Worm (Caenorhabditis elegans) whole organism, young adult: ENCODE results near the gene sdf-9.

Experiments used
- B0035.1 ChIP-seq: sonication (generic microtip); optimal IDR thresholded peaks from 2 replicates; lab custom pipeline; 2016; ENCODE audit warnings: missing genetic modification characterization, mild to moderate bottlenecking, missing compliant biosample characterization, missing genotype, missing genetic modification reagents
- F10E7.11 ChIP-seq: sonication (generic microtip); optimal IDR thresholded peaks from 2 replicates; lab custom pipeline; 2017; ENCODE audit warnings: mild to moderate bottlenecking, missing genetic modification characterization, moderate library complexity, missing compliant biosample characterization
- F39B2.1 ChIP-seq: fragments of 200-800 bp; sonication (Bioruptor generic); IDR thresholded peaks from 2 replicates; pipeline ENCODE4 v1.3.6; 2022; ENCODE audit warnings: missing genetic modification reagents, missing genetic modification characterization, missing compliant biosample characterization
- F52B5.7 ChIP-seq: sonication (generic microtip); optimal IDR thresholded peaks from 2 replicates; lab custom pipeline; 2016; ENCODE audit warnings: mild to moderate bottlenecking, missing genetic modification characterization, missing compliant biosample characterization
- T07F8.4 ChIP-seq: sonication (generic microtip); optimal IDR thresholded peaks from 2 replicates; lab custom pipeline; 2016; ENCODE audit warnings: mild to moderate bottlenecking, missing genetic modification characterization, moderate library complexity, missing compliant biosample characterization
- Y53G8AR.9 ChIP-seq: fragments of 200-800 bp; sonication (Bioruptor generic); conservative IDR thresholded peaks from 2 replicates; pipeline ENCODE4 v1.3.6; 2022; ENCODE audit warnings: missing genetic modification reagents, missing genetic modification characterization, missing compliant biosample characterization
- Y56A3A.18 ChIP-seq: fragments of 200-800 bp; sonication (Bioruptor generic); IDR thresholded peaks from 2 replicates; pipeline ENCODE4 v1.3.6; 2022; ENCODE audit warnings: missing genetic modification reagents, missing genetic modification characterization, missing compliant biosample characterization
- atf-7 ChIP-seq: sonication (generic microtip); optimal IDR thresholded peaks from 2 replicates; lab custom pipeline; 2017; ENCODE audit warnings: mild to moderate bottlenecking, missing genetic modification characterization, missing compliant biosample characterization
- bed-2 ChIP-seq: fragments of 200-800 bp; sonication (Bioruptor generic); IDR thresholded peaks from 2 replicates; pipeline ENCODE4 v1.3.6; 2022; ENCODE audit warnings: missing genetic modification reagents, missing genetic modification characterization, missing compliant biosample characterization
- cebp-1 ChIP-seq, 2 experiments: fragments of 200-800 bp in 1 of 2; sonication (Bioruptor generic) in 1 of 2; sonication (generic microtip) in 1 of 2; IDR thresholded peaks in 1 of 2; optimal IDR thresholded peaks in 1 of 2; 2 replicates each; pipeline versions ENCODE4 v1.3.6 to Lab custom; 2017 to 2022; ENCODE audit warnings: missing compliant biosample characterization in 2 of 2, missing genetic modification characterization in 2 of 2, mild to moderate bottlenecking in 1 of 2, missing genetic modification reagents in 1 of 2, moderate library complexity in 1 of 2
- ceh-58 ChIP-seq: fragments of 200-800 bp; sonication (Bioruptor generic); IDR thresholded peaks from 2 replicates; pipeline ENCODE4 v1.3.6; 2022; ENCODE audit warnings: missing genetic modification characterization, missing compliant biosample characterization
- ceh-79 ChIP-seq: sonication (generic microtip); optimal IDR thresholded peaks from 2 replicates; lab custom pipeline; 2017; ENCODE audit warnings: mild to moderate bottlenecking, missing genetic modification characterization, missing compliant biosample characterization
- chd-7 ChIP-seq: sonication (generic microtip); optimal IDR thresholded peaks from 2 replicates; lab custom pipeline; 2016; ENCODE audit warnings: mild to moderate bottlenecking, missing genetic modification characterization, moderate library complexity, missing compliant biosample characterization
- die-1 ChIP-seq: sonication (generic microtip); optimal IDR thresholded peaks from 2 replicates; lab custom pipeline; 2016; ENCODE audit warnings: missing genotype, mild to moderate bottlenecking, missing genetic modification characterization, missing compliant biosample characterization
- dpff-1 ChIP-seq: sonication (generic microtip); optimal IDR thresholded peaks from 2 replicates; lab custom pipeline; 2017; ENCODE audit warnings: mild to moderate bottlenecking, missing genetic modification characterization, missing compliant biosample characterization
- egl-18 ChIP-seq: fragments of 200-800 bp; sonication (Bioruptor generic); IDR thresholded peaks from 2 replicates; pipeline ENCODE4 v1.3.6; 2022; ENCODE audit warnings: missing genetic modification reagents, missing genetic modification characterization, missing compliant biosample characterization
- egrh-3 ChIP-seq: fragments of 200-800 bp; sonication (Bioruptor generic); IDR thresholded peaks from 2 replicates; pipeline ENCODE4 v1.3.6; 2022; ENCODE audit warnings: missing genetic modification reagents, missing genetic modification characterization, missing compliant biosample characterization
- hlh-12 ChIP-seq: sonication (generic microtip); optimal IDR thresholded peaks from 2 replicates; lab custom pipeline; 2016; ENCODE audit warnings: missing genetic modification characterization, missing compliant biosample characterization
- lag-1 ChIP-seq: fragments of 200-800 bp; sonication (Bioruptor generic); IDR thresholded peaks from 2 replicates; pipeline ENCODE4 v1.3.6; 2022; ENCODE audit warnings: missing genetic modification reagents, missing genetic modification characterization, missing compliant biosample characterization
- let-607 ChIP-seq, 2 experiments: fragments of 200-800 bp in 1 of 2; sonication (Bioruptor generic) in 1 of 2; sonication (generic microtip) in 1 of 2; optimal IDR thresholded peaks; 2 replicates each; lab custom pipeline; 2016 to 2018; ENCODE audit warnings: mild to moderate bottlenecking in 2 of 2, missing compliant biosample characterization in 2 of 2, missing genetic modification characterization in 2 of 2, moderate library complexity in 2 of 2, missing genotype in 1 of 2
- lin-54 ChIP-seq: fragments of 200-800 bp; sonication (Bioruptor generic); optimal IDR thresholded peaks from 2 replicates; lab custom pipeline; 2018; ENCODE audit warnings: mild to moderate bottlenecking, missing genetic modification characterization, missing compliant biosample characterization
- lsy-27 ChIP-seq: sonication (generic microtip); optimal IDR thresholded peaks from 2 replicates; lab custom pipeline; 2017; ENCODE audit warnings: missing genetic modification characterization, mild to moderate bottlenecking, missing compliant biosample characterization, antibody characterized with exemption, missing genotype, borderline replicate concordance; ENCODE audit not compliant: insufficient read depth
- madf-10 ChIP-seq: sonication (generic microtip); optimal IDR thresholded peaks from 2 replicates; lab custom pipeline; 2016; ENCODE audit warnings: mild to moderate bottlenecking, missing genetic modification characterization, missing compliant biosample characterization
- madf-8 ChIP-seq: fragments of 200-800 bp; sonication (Bioruptor generic); conservative IDR thresholded peaks from 2 replicates; pipeline ENCODE4 v1.3.6; 2022; ENCODE audit warnings: missing genetic modification reagents, missing genetic modification characterization, missing compliant biosample characterization
- nfya-2 ChIP-seq: fragments of 200-800 bp; sonication (Bioruptor generic); IDR thresholded peaks from 2 replicates; pipeline ENCODE4 v1.3.6; 2022; ENCODE audit warnings: missing genetic modification reagents, missing genetic modification characterization, missing compliant biosample characterization
- nhr-120 ChIP-seq: fragments of 200-800 bp; sonication (Bioruptor generic); IDR thresholded peaks from 2 replicates; pipeline ENCODE4 v1.3.6; 2022; ENCODE audit warnings: missing genetic modification characterization, missing compliant biosample characterization
- nhr-80 ChIP-seq: sonication (generic microtip); optimal IDR thresholded peaks from 2 replicates; lab custom pipeline; 2016; ENCODE audit warnings: missing genetic modification characterization, missing compliant biosample characterization
- somi-1 ChIP-seq: fragments of 200-800 bp; sonication (Bioruptor generic); optimal IDR thresholded peaks from 2 replicates; lab custom pipeline; 2018; ENCODE audit warnings: mild to moderate bottlenecking, missing genetic modification characterization, missing compliant biosample characterization
- tbp1 ChIP-seq: fragments of 200-800 bp; sonication (Bioruptor generic); optimal IDR thresholded peaks from 2 replicates; lab custom pipeline; 2018; ENCODE audit warnings: mild to moderate bottlenecking, missing genetic modification characterization, missing compliant biosample characterization
- tbx-9 ChIP-seq: sonication (generic microtip); optimal IDR thresholded peaks from 2 replicates; lab custom pipeline; 2016; ENCODE audit warnings: borderline replicate concordance, missing genetic modification characterization, inconsistent platforms, missing compliant biosample characterization
- ztf-22 ChIP-seq: fragments of 200-800 bp; sonication (Bioruptor generic); optimal IDR thresholded peaks from 2 replicates; lab custom pipeline; 2018; ENCODE audit warnings: mild to moderate bottlenecking, missing genetic modification characterization, moderate library complexity, missing compliant biosample characterization
- ztf-25 ChIP-seq: fragments of 200-800 bp; sonication (Bioruptor generic); IDR thresholded peaks from 2 replicates; pipeline ENCODE4 v1.3.6; 2022; ENCODE audit warnings: missing genetic modification reagents, missing genetic modification characterization, missing compliant biosample characterization

sdf-9 gene

DNA sequence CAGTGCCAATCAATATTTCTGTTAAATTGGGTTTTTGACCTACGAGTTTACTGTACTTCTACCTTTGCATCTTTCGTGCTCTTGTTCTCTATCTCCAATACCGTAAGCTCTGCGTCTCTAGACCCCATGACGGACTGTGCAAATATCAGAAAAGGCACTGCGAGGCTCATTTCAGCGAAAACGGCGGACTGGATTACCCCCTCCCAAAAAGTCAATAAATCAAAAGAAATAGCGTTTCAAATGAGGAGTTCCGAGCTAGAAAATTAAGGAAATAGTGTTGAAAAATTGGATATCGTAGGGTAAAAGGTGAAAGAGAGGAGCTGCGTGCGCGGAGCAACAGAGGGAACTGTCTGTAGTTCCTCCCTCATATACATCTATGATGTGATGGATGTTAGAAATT lies 36.3 kb upstream of the sdf-9 start:
- no peak for TF ChIP-seq F39B2.1
- TF ChIP-seq somi-1 (GFP tag; lab: Kevin White, UChicago) = no peak
- TF ChIP-seq lin-54 = no peak
- TF ChIP-seq egrh-3 = no peak
- no peak for TF ChIP-seq bed-2
- TF ChIP-seq ceh-58 (GFP tag; lab: Robert Waterston, UW) = no peak
- TF ChIP-seq chd-7 (tag; lab: Kevin White, UChicago) = no peak
- TF ChIP-seq nfya-2 (GFP tag; lab: Robert Waterston, UW) = no peak
- TF ChIP-seq ztf-22 = no peak
- TF ChIP-seq egl-18 (GFP tag; lab: Robert Waterston, UW) = no peak
- no peak for TF ChIP-seq ceh-79 (tag; lab: Kevin White, UChicago)
- no peak for TF ChIP-seq tbp1 (GFP tag; lab: Kevin White, UChicago)
- TF ChIP-seq let-607 (tag; optimal IDR thresholded peaks at IDR 0.05; lab: Kevin White, UChicago) = no peak

- TF ChIP-seq tbx-9 (no peak), egrh-3 (no peak)
Measured at ce11 chrV:20763192-20763591, 34.8 kb upstream of the sdf-9 start.

DNA sequence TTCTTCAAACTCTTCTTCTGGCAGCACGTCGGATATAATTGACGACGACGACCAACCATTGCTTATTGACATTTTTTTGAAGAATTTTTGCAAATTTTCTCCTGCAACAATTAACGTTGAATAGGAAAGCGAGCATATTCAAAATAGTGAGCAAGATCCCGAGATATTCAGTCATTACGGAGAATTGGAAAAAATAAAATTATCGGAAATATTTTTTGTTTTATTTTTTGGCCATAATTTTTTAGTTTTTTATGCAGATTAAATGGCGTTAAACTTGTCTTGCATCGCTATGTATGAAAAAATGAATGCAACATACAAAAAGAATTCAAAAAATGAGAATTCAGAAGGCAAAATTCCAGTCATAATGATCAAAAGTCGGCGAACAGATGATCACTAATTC lies 28.0 kb upstream of the sdf-9 start, which contains the start of gene elp-1:
Gene elp-1, minus strand, starts transcription at position 101 of the 400 bp plus-strand sequence.
- TF ChIP-seq nhr-120 (GFP tag; lab: Robert Waterston, UW) (no peak), B0035.1 (no peak), hlh-12 (tag; lab: Kevin White, UChicago) (no peak), dpff-1 (tag; lab: Kevin White, UChicago) (no peak), atf-7 (tag; lab: Kevin White, UChicago) (no peak), somi-1 (GFP tag; lab: Kevin White, UChicago) (no peak)

DNA sequence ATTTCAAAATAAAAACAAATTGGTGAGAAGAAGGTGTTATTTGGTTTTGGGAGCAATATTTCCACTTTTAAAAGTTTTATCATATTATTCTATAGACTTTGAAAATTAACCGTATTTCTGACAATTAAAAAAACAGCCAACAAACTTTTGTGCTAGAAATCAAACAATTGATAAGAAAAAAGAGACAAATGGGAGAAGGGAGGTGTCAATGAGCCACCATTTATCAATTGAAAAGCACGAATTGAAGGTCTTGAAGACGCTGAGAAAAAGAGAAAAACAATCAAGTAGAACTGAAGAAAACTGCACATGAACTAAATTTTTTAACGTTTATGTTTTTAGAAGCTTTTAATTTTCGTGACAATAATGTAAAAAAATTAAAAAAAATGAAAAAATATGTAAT lies 27.2 kb upstream of the sdf-9 start:
- TF ChIP-seq madf-8 (GFP tag; lab: Robert Waterston, UW) = no peak
- no peak for TF ChIP-seq Y53G8AR.9 (GFP tag; lab: Robert Waterston, UW)
- TF ChIP-seq ztf-25 (GFP tag; lab: Robert Waterston, UW) = no peak
- TF ChIP-seq F52B5.7 = no peak
- TF ChIP-seq Y56A3A.18 (GFP tag; lab: Robert Waterston, UW) = no peak
- peak; percentile 30 for TF ChIP-seq madf-10 (tag; lab: Kevin White, UChicago)
- TF ChIP-seq T07F8.4 (tag; lab: Kevin White, UChicago) = no peak
- peak in 1 of 2 experiments; percentile 4 for TF ChIP-seq let-607 (tag; optimal IDR thresholded peaks at IDR 0.05; lab: Kevin White, UChicago)
- peak; percentile 78 for TF ChIP-seq nhr-80
- TF ChIP-seq F10E7.11 (tag; lab: Kevin White, UChicago) = no peak
- no peak for TF ChIP-seq lsy-27 (tag; lab: Kevin White, UChicago)

DNA sequence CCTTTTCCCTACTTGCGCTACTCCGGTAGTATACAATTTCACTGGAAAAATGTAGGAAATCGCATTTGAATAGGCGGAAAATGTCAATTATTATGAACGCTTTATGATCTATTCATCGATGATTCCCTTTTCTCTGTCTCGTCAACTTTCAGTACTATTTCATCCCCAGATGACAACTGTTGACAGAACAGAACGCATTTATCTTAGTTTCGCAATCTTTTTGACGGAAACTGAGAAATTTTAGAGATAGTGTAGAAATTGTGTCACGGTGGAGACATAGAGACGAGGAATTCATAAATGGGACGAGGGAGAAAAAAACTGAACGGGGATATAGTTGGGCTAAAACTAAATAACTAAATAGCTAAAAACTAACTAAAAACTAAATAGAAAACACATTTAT lies 26.3 kb upstream of the sdf-9 start:
- TF ChIP-seq tbx-9 = no peak
- TF ChIP-seq die-1 (tag; lab: Kevin White, UChicago) = no peak
- no peak for TF ChIP-seq cebp-1 (GFP tag; IDR thresholded peaks at IDR 0.05; lab: Robert Waterston, UW)
- peak; percentile 79 for TF ChIP-seq cebp-1 (tag; optimal IDR thresholded peaks at IDR 0.05; lab: Kevin White, UChicago)
- TF ChIP-seq lag-1 = no peak
